Worm (Caenorhabditis elegans): ENCODE measurements around the gene mrp-2.

The mrp-2 gene

ce11 chrX:581754-582153 is 9.3 kb upstream of the mrp-2 start:
- no peak for TF ChIP-seq ceh-36 (tag; optimal IDR thresholded peaks at IDR 0.05)
- TF ChIP-seq tbx-11 (GFP tag; IDR thresholded peaks at IDR 0.05): no peak
- TF ChIP-seq tbx-37 (GFP tag; conservative IDR thresholded peaks at IDR 0.05): no peak
- 0 out of 2 replicates have a peak, but pooled peaks have one; percentile 18 for TF ChIP-seq scrt-1 (GFP tag; IDR thresholded peaks at IDR 0.05)
- no peak for TF ChIP-seq hmg-4 (GFP tag; optimal IDR thresholded peaks at IDR 0.05)
- TF ChIP-seq hmbx-1 (tag; optimal IDR thresholded peaks at IDR 0.05): no peak
- no peak for TF ChIP-seq aly-1 (tag; optimal IDR thresholded peaks at IDR 0.05)
- no peak for TF ChIP-seq ets-7 (tag; optimal IDR thresholded peaks at IDR 0.05)
- no peak for TF ChIP-seq ceh-13 (GFP tag; optimal IDR thresholded peaks at IDR 0.05)

DNA sequence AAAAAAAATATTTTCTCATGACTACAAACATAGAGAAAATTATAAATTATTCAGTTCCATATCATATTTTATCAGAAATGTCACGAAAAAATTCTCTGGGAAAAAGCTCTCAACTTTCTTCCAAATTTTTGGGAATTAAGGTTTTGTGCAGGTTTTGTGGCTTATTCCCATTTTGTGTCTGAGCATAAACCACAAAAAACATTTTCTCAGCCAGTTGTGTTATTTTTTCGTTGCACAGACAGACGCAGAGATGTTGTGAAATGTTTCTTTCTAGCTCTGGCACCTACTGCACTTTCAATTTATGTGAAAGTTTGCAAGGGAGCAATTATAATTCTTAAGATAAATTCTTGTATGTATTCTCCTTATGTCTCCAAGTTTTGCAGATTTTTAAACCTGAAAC is 2.6 kb upstream of the mrp-2 start:
- no peak for TF ChIP-seq hmbx-1 (tag; optimal IDR thresholded peaks at IDR 0.05)
- TF ChIP-seq hmg-4 (GFP tag; optimal IDR thresholded peaks at IDR 0.05): no peak
- TF ChIP-seq ceh-36 (tag; optimal IDR thresholded peaks at IDR 0.05): no peak
- no peak for TF ChIP-seq F13C5.2 (tag; optimal IDR thresholded peaks at IDR 0.05)
- TF ChIP-seq pes-1 (GFP tag; IDR thresholded peaks at IDR 0.05): no peak
- no peak for TF ChIP-seq scrt-1 (GFP tag; IDR thresholded peaks at IDR 0.05)
- no peak for TF ChIP-seq B0310.2 (tag; optimal IDR thresholded peaks at IDR 0.05)
- TF ChIP-seq tbx-37 (GFP tag; conservative IDR thresholded peaks at IDR 0.05): no peak
- no peak for TF ChIP-seq hnd-1 (tag; optimal IDR thresholded peaks at IDR 0.05)
- TF ChIP-seq aly-1 (tag; optimal IDR thresholded peaks at IDR 0.05): no peak
- TF ChIP-seq flt-1 (GFP tag; IDR thresholded peaks at IDR 0.05): no peak
- no peak for TF ChIP-seq sea-1 (GFP tag; conservative IDR thresholded peaks at IDR 0.05)
- no peak for TF ChIP-seq tra-4 (tag; optimal IDR thresholded peaks at IDR 0.05)
- TF ChIP-seq ama-1 (optimal IDR thresholded peaks at IDR 0.05): no peak
- no peak for TF ChIP-seq ets-7 (tag; optimal IDR thresholded peaks at IDR 0.05)
- TF ChIP-seq ceh-13 (GFP tag; optimal IDR thresholded peaks at IDR 0.05): no peak

DNA sequence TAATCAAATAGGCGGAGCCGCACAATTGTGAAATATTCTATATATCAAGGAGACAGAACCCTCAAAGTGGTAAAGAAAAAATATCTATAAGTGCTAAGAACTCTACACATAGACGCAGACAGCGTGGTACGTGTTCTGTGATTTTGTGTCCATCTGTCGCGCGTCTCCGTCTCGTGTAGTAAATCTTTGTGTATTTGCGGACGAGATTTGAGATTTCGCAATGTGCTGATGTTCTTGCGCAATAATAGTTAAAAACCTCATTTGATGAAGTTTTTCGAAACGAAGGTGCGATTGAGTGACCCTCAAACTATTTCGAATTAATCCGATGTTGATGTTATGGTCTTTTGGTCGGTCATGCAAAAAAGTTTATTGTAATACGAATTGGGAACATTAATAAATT is 769 bp upstream of the mrp-2 start:
- TF ChIP-seq aly-1 (tag; optimal IDR thresholded peaks at IDR 0.05) (no peak), F13C5.2 (tag; optimal IDR thresholded peaks at IDR 0.05) (peak; percentile 50)

DNA sequence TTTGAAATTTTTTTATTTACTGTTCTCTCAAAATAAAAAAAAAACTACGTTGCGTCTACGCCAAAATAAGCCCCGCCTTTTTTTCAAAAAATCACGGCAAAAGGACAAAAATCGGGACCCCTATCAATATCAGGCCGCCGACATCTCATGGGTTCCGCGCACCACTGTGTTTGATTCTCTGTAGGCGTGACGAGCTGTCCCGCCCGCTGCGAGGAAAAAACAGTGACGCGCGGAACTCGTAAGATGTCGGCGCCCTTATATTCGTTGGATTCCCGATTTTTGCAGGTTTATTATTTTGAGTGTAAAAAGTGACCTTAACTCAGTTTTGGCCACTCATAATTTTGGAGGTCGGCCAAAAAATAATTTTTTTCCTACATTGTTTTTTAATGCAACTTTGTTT is 1.1 kb downstream of the mrp-2 start:
- TF ChIP-seq hmbx-1 (tag; optimal IDR thresholded peaks at IDR 0.05) (no peak), ceh-36 (tag; optimal IDR thresholded peaks at IDR 0.05) (no peak), B0310.2 (tag; optimal IDR thresholded peaks at IDR 0.05) (no peak), sea-1 (GFP tag; conservative IDR thresholded peaks at IDR 0.05) (no peak)

DNA sequence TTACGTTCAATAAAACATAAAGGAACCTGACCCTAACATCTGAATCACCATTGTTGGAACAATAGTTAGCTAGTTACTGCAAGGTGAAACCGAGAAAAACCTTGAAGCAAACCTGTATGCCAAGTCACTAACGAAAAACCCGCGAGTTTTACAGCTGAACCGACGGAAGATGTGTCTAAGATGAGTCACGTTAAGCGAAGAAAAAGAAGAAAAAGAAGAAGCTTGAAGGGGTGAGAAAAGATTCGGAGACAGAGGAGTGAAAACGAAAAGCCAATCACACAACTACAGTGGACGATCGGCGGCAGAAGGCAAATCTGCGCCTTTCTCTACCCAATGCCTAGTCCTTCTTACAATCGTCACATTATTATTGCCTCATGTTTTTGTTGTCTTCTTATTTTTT is 14.6 kb downstream of the mrp-2 start, which contains the start of gene nas-38:
Gene nas-38 (plus strand): TSS at position 301 of the 400 bp plus-strand sequence.
- TF ChIP-seq tbx-37 (GFP tag; conservative IDR thresholded peaks at IDR 0.05): no peak

DNA sequence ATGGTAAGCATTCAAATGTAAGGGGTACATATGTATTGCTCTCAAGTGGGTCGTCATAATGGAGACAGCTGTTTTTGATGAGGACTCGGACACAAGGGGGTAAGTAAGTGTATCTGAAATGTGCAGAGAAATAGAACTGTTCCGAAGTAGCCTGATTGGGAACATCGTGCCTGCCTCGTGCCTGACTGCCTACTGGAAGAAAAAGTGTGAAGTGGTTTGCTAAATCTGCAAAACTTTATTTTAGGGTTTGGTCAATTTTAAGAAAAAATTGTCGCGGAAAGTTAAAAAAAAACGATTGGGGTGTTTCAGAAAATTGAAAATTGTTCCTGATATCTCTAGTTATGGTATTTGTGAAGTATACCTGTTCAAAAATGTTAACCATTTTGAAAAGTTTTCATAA is 15.3 kb downstream of the mrp-2 start, which contains the start of gene hlh-19:
Gene hlh-19 (minus strand): TSS at position 101 of the 400 bp plus-strand sequence.
- TF ChIP-seq tbx-37 (GFP tag; conservative IDR thresholded peaks at IDR 0.05): no peak
- no peak for TF ChIP-seq ceh-36 (tag; optimal IDR thresholded peaks at IDR 0.05)
- no peak for TF ChIP-seq flt-1 (GFP tag; IDR thresholded peaks at IDR 0.05)
- no peak for TF ChIP-seq pes-1 (GFP tag; IDR thresholded peaks at IDR 0.05)
- TF ChIP-seq ama-1 (optimal IDR thresholded peaks at IDR 0.05): no peak
- no peak for TF ChIP-seq F13C5.2 (tag; optimal IDR thresholded peaks at IDR 0.05)
- no peak for TF ChIP-seq sea-1 (GFP tag; conservative IDR thresholded peaks at IDR 0.05)

ce11 chrX:555043-555791 is 17.3 kb downstream of the mrp-2 start:
- TF ChIP-seq ceh-13 (GFP tag; optimal IDR thresholded peaks at IDR 0.05): no peak
- no peak for TF ChIP-seq tra-4 (tag; optimal IDR thresholded peaks at IDR 0.05)
- no peak for TF ChIP-seq ets-7 (tag; optimal IDR thresholded peaks at IDR 0.05)

DNA sequence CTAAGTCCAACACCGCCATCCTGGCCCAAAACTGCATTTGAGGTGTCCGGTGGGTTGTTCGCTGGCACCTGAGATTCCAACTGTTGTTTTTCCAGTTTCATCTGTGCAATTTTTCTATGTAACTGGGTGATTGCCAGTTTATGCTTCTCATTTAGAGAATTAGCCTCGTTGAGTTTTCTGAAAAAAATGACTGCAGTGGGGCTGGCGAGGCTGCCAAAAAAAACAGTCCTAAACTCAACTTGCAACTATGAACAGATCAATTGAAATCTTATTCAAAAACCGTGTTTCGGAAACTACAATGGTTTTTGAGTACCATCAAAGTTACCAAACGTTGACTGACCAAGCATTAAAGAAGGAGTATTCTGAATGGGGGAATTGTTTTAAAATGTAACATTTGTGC is 18.6 kb downstream of the mrp-2 start, which contains the start of gene F57C12.6:
Gene F57C12.6 (minus strand): TSS at position 101 of the 400 bp plus-strand sequence.
- no peak for TF ChIP-seq hmg-4 (GFP tag; optimal IDR thresholded peaks at IDR 0.05)
- no peak for TF ChIP-seq scrt-1 (GFP tag; IDR thresholded peaks at IDR 0.05)
- TF ChIP-seq ama-1 (optimal IDR thresholded peaks at IDR 0.05): no peak
- TF ChIP-seq tbx-11 (GFP tag; IDR thresholded peaks at IDR 0.05): no peak
- no peak for TF ChIP-seq pes-1 (GFP tag; IDR thresholded peaks at IDR 0.05)
- TF ChIP-seq ceh-13 (GFP tag; optimal IDR thresholded peaks at IDR 0.05): no peak
- no peak for TF ChIP-seq ceh-36 (tag; optimal IDR thresholded peaks at IDR 0.05)

DNA sequence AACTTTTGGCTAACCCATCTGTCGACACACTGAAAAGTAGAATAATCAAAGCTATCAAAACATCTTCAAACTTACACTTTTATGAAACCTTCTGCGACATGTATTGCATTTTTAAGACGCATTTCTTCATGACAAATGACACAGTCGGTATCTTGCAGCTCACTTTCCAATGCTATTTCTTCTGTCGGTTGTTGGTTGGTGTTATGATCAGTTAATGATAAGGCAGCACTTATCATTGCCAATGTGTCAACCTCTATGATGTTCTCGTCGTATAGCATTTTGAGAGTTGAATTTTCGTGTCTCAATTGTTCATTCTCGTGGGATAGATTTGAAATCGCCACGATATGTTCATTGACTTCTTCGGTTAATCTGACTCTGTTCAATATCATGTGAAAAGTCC is 19.1 kb downstream of the mrp-2 start:
- TF ChIP-seq ama-1 (optimal IDR thresholded peaks at IDR 0.05) (no peak), F13C5.2 (tag; optimal IDR thresholded peaks at IDR 0.05) (no peak), hnd-1 (tag; optimal IDR thresholded peaks at IDR 0.05) (no peak)
